Fruit fly (Drosophila melanogaster): ENCODE results near the gene CG14391.

DNA sequence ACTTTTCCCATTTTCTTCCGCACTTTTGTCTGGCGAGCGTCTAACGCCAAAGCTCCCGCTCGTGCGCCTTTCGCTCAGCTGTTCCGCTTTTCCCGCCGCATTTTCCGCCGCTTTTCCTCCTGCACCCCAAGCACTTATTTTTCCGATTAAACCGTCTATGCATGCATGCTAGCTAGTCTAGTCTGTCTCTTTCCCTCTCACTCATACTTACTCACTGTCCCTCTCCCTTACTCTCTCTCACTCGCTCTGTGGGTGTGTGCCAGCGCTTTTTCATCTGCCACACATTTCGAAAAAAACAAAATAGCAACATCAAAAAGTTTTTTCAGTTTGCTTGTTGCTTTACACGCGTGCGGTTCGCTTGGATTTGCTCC is 40.4 kb downstream of the CG14391 start, which contains the start of gene CG6225:
- TF ChIP-seq CG5953 (GFP tag; IDR thresholded peaks at IDR 0.05) (no peak), CG12769 (tag; optimal IDR thresholded peaks at IDR 0.05) (peak; percentile 20)
